Worm (Caenorhabditis elegans): ENCODE measurements around the gene rab-6.2.

rab-6.2 gene

ce11 chrX:17209265-17209664 lies 13.0 kb upstream of the rab-6.2 start, which contains the start of gene T08G2.2 (continued):
- TF ChIP-seq lin-26 (GFP tag; IDR thresholded peaks at IDR 0.05) (no peak), pbrm-1 (GFP tag; IDR thresholded peaks at IDR 0.05) (no peak), Y56A3A.18 (GFP tag; IDR thresholded peaks at IDR 0.05) (no peak), attf-5 (GFP tag; optimal IDR thresholded peaks at IDR 0.05) (no peak), dox-1 (GFP tag; IDR thresholded peaks at IDR 0.05) (no peak), D2030.7 (GFP tag; IDR thresholded peaks at IDR 0.05) (no peak)

- TF ChIP-seq athp-1 (tag; optimal IDR thresholded peaks at IDR 0.05) (no peak), snpc-1.1 (tag; optimal IDR thresholded peaks at IDR 0.05; ENCODE audit: insufficient read depth) (no peak), lsl-1 (GFP tag; optimal IDR thresholded peaks at IDR 0.05) (no peak), D2030.7 (GFP tag; IDR thresholded peaks at IDR 0.05) (no peak), Y53F4B.3 (GFP tag; IDR thresholded peaks at IDR 0.05) (no peak), ekl-4 (GFP tag; IDR thresholded peaks at IDR 0.05) (no peak), ztf-18 (tag; optimal IDR thresholded peaks at IDR 0.05) (no peak), let-607 (tag; optimal IDR thresholded peaks at IDR 0.05) (no peak), tbx-9 (tag; optimal IDR thresholded peaks at IDR 0.05; ENCODE audit: borderline replicate concordance) (no peak), tlf-1 (GFP tag; optimal IDR thresholded peaks at IDR 0.05) (no peak)
Observed at ce11 chrX:17211513-17211912, 10.8 kb upstream of the rab-6.2 start.

ce11 chrX:17214803-17215202 lies 7.5 kb upstream of the rab-6.2 start, which contains the start of gene acdh-10:
TSS of gene acdh-10 (minus strand) at chrX:17214903.
- TF ChIP-seq lag-1 (GFP tag; IDR thresholded peaks at IDR 0.05) (no peak), atf-7 (tag; optimal IDR thresholded peaks at IDR 0.05) (no peak), Y56A3A.18 (GFP tag; IDR thresholded peaks at IDR 0.05) (no peak), tbx-9 (tag; optimal IDR thresholded peaks at IDR 0.05; ENCODE audit: borderline replicate concordance) (no peak), F10E7.11 (tag; optimal IDR thresholded peaks at IDR 0.05) (no peak), zim-3 (tag; optimal IDR thresholded peaks at IDR 0.05) (no peak), pha-4 (tag; optimal IDR thresholded peaks at IDR 0.05) (no peak)

- TF ChIP-seq zfh-2 (GFP tag; conservative IDR thresholded peaks at IDR 0.05), result peak; percentile 45; the same call in 1 of the 2 replicates
- no peak for TF ChIP-seq let-526 (GFP tag; IDR thresholded peaks at IDR 0.05)
- TF ChIP-seq egl-44 (GFP tag; IDR thresholded peaks at IDR 0.05), result no peak
- no peak for TF ChIP-seq attf-5 (GFP tag; optimal IDR thresholded peaks at IDR 0.05)
Observed at ce11 chrX:17215753-17216152, 6.5 kb upstream of the rab-6.2 start.

ce11 chrX:17216178-17216577 lies 6.1 kb upstream of the rab-6.2 start:
- TF ChIP-seq B0261.1 (tag; optimal IDR thresholded peaks at IDR 0.05) (no peak), T07F8.4 (tag; optimal IDR thresholded peaks at IDR 0.05) (no peak), F39B2.1 (GFP tag; IDR thresholded peaks at IDR 0.05) (no peak), snpc-1.3 (tag; optimal IDR thresholded peaks at IDR 0.05; ENCODE audit: insufficient read depth) (no peak), K11D2.4 (GFP tag; IDR thresholded peaks at IDR 0.05) (no peak), athp-1 (tag; optimal IDR thresholded peaks at IDR 0.05) (no peak), xnd-1 (tag; optimal IDR thresholded peaks at IDR 0.05) (no peak), lin-40 (tag; optimal IDR thresholded peaks at IDR 0.05) (no peak), nfyb-1 (GFP tag; IDR thresholded peaks at IDR 0.05) (peak; percentile 45; the same call in 1 of the 2 replicates), snpc-1.1 (tag; optimal IDR thresholded peaks at IDR 0.05; ENCODE audit: insufficient read depth) (no peak), F49E8.2 (tag; optimal IDR thresholded peaks at IDR 0.05; ENCODE audit: insufficient read depth) (no peak), nhr-80 (tag; optimal IDR thresholded peaks at IDR 0.05) (peak; percentile 27), chd-7 (tag; optimal IDR thresholded peaks at IDR 0.05) (no peak), attf-3 (GFP tag; conservative IDR thresholded peaks at IDR 0.05) (no peak), ztf-28 (GFP tag; IDR thresholded peaks at IDR 0.05) (no peak), die-1 (tag; optimal IDR thresholded peaks at IDR 0.05) (no peak), ekl-4 (GFP tag; IDR thresholded peaks at IDR 0.05) (no peak), bed-2 (GFP tag; IDR thresholded peaks at IDR 0.05) (no peak), him-1 (tag; optimal IDR thresholded peaks at IDR 0.05) (no peak), egl-18 (GFP tag; IDR thresholded peaks at IDR 0.05) (no peak), ztf-22 (GFP tag; optimal IDR thresholded peaks at IDR 0.05) (no peak)

All from whole organism, young adult.